Fruit fly (Drosophila melanogaster): ENCODE results near the gene Sod1.

The Sod1 gene

dm6 chr3L:11113198-11114197, at the start of gene Sod1 (continued):
- TF ChIP-seq CG7839 (tag; optimal IDR thresholded peaks at IDR 0.05) (no peak), CG11723 (GFP tag; optimal IDR thresholded peaks at IDR 0.05) (no peak), Ravus (GFP tag; IDR thresholded peaks at IDR 0.05) (no peak), Tbp (GFP tag; optimal IDR thresholded peaks at IDR 0.05) (no peak), Med (GFP tag) (peak; percentile 65), CG18599 (GFP tag; optimal IDR thresholded peaks at IDR 0.05) (no peak), Lim3 (GFP tag; IDR thresholded peaks at IDR 0.05) (no peak), CG1602 (GFP tag; optimal IDR thresholded peaks at IDR 0.05) (no peak), Nf-YB (GFP tag; optimal IDR thresholded peaks at IDR 0.05) (no peak), dpn (GFP tag; optimal IDR thresholded peaks at IDR 0.05) (no peak), Fer3 (tag; optimal IDR thresholded peaks at IDR 0.05) (no peak), CHES-1-like (GFP tag; optimal IDR thresholded peaks at IDR 0.05) (no peak), shn (GFP tag; optimal IDR thresholded peaks at IDR 0.05) (no peak), Meics (GFP tag; optimal IDR thresholded peaks at IDR 0.05) (no peak), ken (GFP tag; IDR thresholded peaks at IDR 0.05) (no peak), Chrac-16 (GFP tag; optimal IDR thresholded peaks at IDR 0.05) (no peak), zfh2 (GFP tag; optimal IDR thresholded peaks at IDR 0.05) (no peak), h (optimal IDR thresholded peaks at IDR 0.05) (no peak), kah (GFP tag; optimal IDR thresholded peaks at IDR 0.05) (no peak), amos (GFP tag; IDR thresholded peaks at IDR 0.05; ENCODE audit: partially characterized antibody) (no peak), CG10462 (GFP tag; optimal IDR thresholded peaks at IDR 0.05) (no peak), CG10543 (GFP tag; optimal IDR thresholded peaks at IDR 0.05) (no peak), prd (optimal IDR thresholded peaks at IDR 0.05) (no peak), prd (GFP tag; IDR thresholded peaks at IDR 0.05) (no peak), slp2 (GFP tag; optimal IDR thresholded peaks at IDR 0.05) (no peak), jigr1 (GFP tag; IDR thresholded peaks at IDR 0.05) (no peak), D (optimal IDR thresholded peaks at IDR 0.05) (no peak), D (GFP tag; optimal IDR thresholded peaks at IDR 0.05) (no peak), CG8089 (GFP tag; optimal IDR thresholded peaks at IDR 0.05) (no peak), vvl (GFP tag; IDR thresholded peaks at IDR 0.05) (0 out of 2 replicates have a peak, but pooled peaks have one; percentile 41), danr (GFP tag; IDR thresholded peaks at IDR 0.05) (no peak), Hsf (GFP tag; optimal IDR thresholded peaks at IDR 0.05) (no peak), exex (tag; optimal IDR thresholded peaks at IDR 0.05) (peak; percentile 30), ranshi (GFP tag; IDR thresholded peaks at IDR 0.05) (no peak), NfI (GFP tag; optimal IDR thresholded peaks at IDR 0.05) (no peak), Doc2 (GFP tag; IDR thresholded peaks at IDR 0.05) (no peak), bowl (GFP tag; IDR thresholded peaks at IDR 0.05) (no peak), CG34422 (GFP tag; IDR thresholded peaks at IDR 0.05) (peak; percentile 83; the same call in 1 of the 3 replicates), emc (GFP tag; optimal IDR thresholded peaks at IDR 0.05) (no peak), CG17359 (tag; optimal IDR thresholded peaks at IDR 0.05) (no peak), HLHmδ (GFP tag; optimal IDR thresholded peaks at IDR 0.05) (no peak), twi (tag; optimal IDR thresholded peaks at IDR 0.05) (no peak), CG7786 (GFP tag; optimal IDR thresholded peaks at IDR 0.05) (no peak), phol (tag; optimal IDR thresholded peaks at IDR 0.05) (peak; percentile 8), CG18764 (GFP tag; optimal IDR thresholded peaks at IDR 0.05) (no peak), CG30403 (GFP tag; optimal IDR thresholded peaks at IDR 0.05) (no peak), dmrt11E (tag; optimal IDR thresholded peaks at IDR 0.05) (no peak), CG7556 (GFP tag; optimal IDR thresholded peaks at IDR 0.05) (no peak), br (optimal IDR thresholded peaks at IDR 0.05) (no peak), Asciz (GFP tag; optimal IDR thresholded peaks at IDR 0.05) (no peak), CG9437 (GFP tag; optimal IDR thresholded peaks at IDR 0.05) (no peak)

All from whole organism, embryonic.